Worm (Caenorhabditis elegans): ENCODE measurements around the gene cpg-19.

- no peak for TF ChIP-seq elt-1 (tag; optimal IDR thresholded peaks at IDR 0.05)
- TF ChIP-seq nhr-237 (tag; optimal IDR thresholded peaks at IDR 0.05): no peak
- TF ChIP-seq unc-62 (GFP tag; optimal IDR thresholded peaks at IDR 0.05): no peak
- no peak for TF ChIP-seq unc-55 (GFP tag; optimal IDR thresholded peaks at IDR 0.05)
- TF ChIP-seq zag-1 (tag; optimal IDR thresholded peaks at IDR 0.05): no peak
These were observed 41.1 kb downstream of the cpg-19 start, which contains the start of gene F43B10.1 for ce11 chrX:16662723-16663122.
